Fruit fly (Drosophila melanogaster) whole organism, embryonic: ENCODE results near the gene BCAS2.

Experiments
- Abd-B ChIP-seq: fragments of 200-800 bp; sonication (Bioruptor generic); optimal IDR thresholded peaks from 2 replicates; lab custom pipeline; 2018; ENCODE audit warnings: missing biosample characterization, mild to moderate bottlenecking, missing genetic modification characterization, moderate library complexity
- Aef1 ChIP-seq: fragments of 200-800 bp; sonication (Bioruptor generic); IDR thresholded peaks from 3 replicates; pipeline ENCODE4 v1.3.6; 2022; ENCODE audit warnings: missing biosample characterization, missing genetic modification characterization
- Antp ChIP-seq: fragments of 200-800 bp; sonication (Bioruptor generic); optimal IDR thresholded peaks from 3 replicates; lab custom pipeline; 2016; ENCODE audit warnings: missing biosample characterization, missing genetic modification characterization
- B-H2 ChIP-seq: fragments of 200-800 bp; sonication (Bioruptor generic); optimal IDR thresholded peaks from 2 replicates; lab custom pipeline; 2018; ENCODE audit warnings: missing biosample characterization, mild to moderate bottlenecking, missing genetic modification characterization
- CG10209 ChIP-seq: fragments of 200-800 bp; sonication (Bioruptor generic); optimal IDR thresholded peaks from 3 replicates; lab custom pipeline; 2017; ENCODE audit warnings: missing biosample characterization, mild to moderate bottlenecking, missing genetic modification characterization, missing genetic modification reagents
- CG10543 ChIP-seq: fragments of 200-800 bp; sonication (Bioruptor generic); optimal IDR thresholded peaks from 3 replicates; lab custom pipeline; 2017; ENCODE audit warnings: missing biosample characterization, mild to moderate bottlenecking, missing genetic modification characterization, moderate library complexity
- CG10565 ChIP-seq: fragments of 200-800 bp; sonication (Bioruptor generic); optimal IDR thresholded peaks from 3 replicates; lab custom pipeline; 2016; ENCODE audit warnings: missing biosample characterization, mild to moderate bottlenecking, missing genetic modification characterization
- CG12071 ChIP-seq: fragments of 200-800 bp; sonication (Bioruptor generic); optimal IDR thresholded peaks from 3 replicates; lab custom pipeline; 2018; ENCODE audit warnings: missing biosample characterization, mild to moderate bottlenecking, missing genetic modification characterization
- CG12155 ChIP-seq: fragments of 200-800 bp; sonication (Bioruptor generic); optimal IDR thresholded peaks from 3 replicates; lab custom pipeline; 2016; ENCODE audit warnings: missing biosample characterization, missing genetic modification characterization
- CG12299 ChIP-seq: fragments of 200-800 bp; sonication (Bioruptor generic); optimal IDR thresholded peaks from 2 replicates; lab custom pipeline; 2018; ENCODE audit warnings: missing biosample characterization, mild to moderate bottlenecking, missing genetic modification characterization
- CG13287 ChIP-seq: fragments of 200-800 bp; sonication (Bioruptor generic); IDR thresholded peaks from 2 replicates; pipeline ENCODE4 v1.3.6; 2022; ENCODE audit warnings: missing biosample characterization, missing genetic modification characterization; ENCODE audit not compliant: partially characterized antibody
- CG17612 ChIP-seq: fragments of 200-800 bp; sonication (Bioruptor generic); IDR thresholded peaks from 2 replicates; pipeline ENCODE4 v1.3.6; 2022; ENCODE audit warnings: missing biosample characterization, missing genetic modification characterization
- CG17802 ChIP-seq: fragments of 200-800 bp; sonication (Bioruptor generic); optimal IDR thresholded peaks from 2 replicates; lab custom pipeline; 2018; ENCODE audit warnings: missing biosample characterization, mild to moderate bottlenecking, missing genetic modification characterization, moderate library complexity
- CG2120 ChIP-seq: fragments of 200-800 bp; sonication (Bioruptor generic); optimal IDR thresholded peaks from 3 replicates; lab custom pipeline; 2016; ENCODE audit warnings: missing biosample characterization, missing genetic modification characterization
- CG2889 ChIP-seq: fragments of 200-800 bp; sonication (Bioruptor generic); IDR thresholded peaks from 3 replicates; pipeline ENCODE4 v1.3.6; 2022; ENCODE audit warnings: missing biosample characterization, missing genetic modification characterization
- CG31388 ChIP-seq: fragments of 200-800 bp; sonication (Bioruptor generic); optimal IDR thresholded peaks from 2 replicates; lab custom pipeline; 2016; ENCODE audit warnings: missing biosample characterization, missing genetic modification characterization
- CG4282 ChIP-seq: fragments of 200-800 bp; sonication (Bioruptor generic); optimal IDR thresholded peaks from 2 replicates; lab custom pipeline; 2016; ENCODE audit warnings: missing biosample characterization, missing genetic modification characterization
- CG6175 ChIP-seq: fragments of 200-800 bp; sonication (Bioruptor generic); IDR thresholded peaks from 3 replicates; pipeline ENCODE4 v1.3.6; 2022; ENCODE audit warnings: missing biosample characterization, missing genetic modification characterization
- CG8281 ChIP-seq: fragments of 200-800 bp; sonication (Bioruptor generic); optimal IDR thresholded peaks from 2 replicates; lab custom pipeline; 2018; ENCODE audit warnings: missing biosample characterization, mild to moderate bottlenecking, missing genetic modification characterization, moderate library complexity
- CG8944 ChIP-seq: fragments of 200-800 bp; sonication (Bioruptor generic); optimal IDR thresholded peaks from 3 replicates; lab custom pipeline; 2016; ENCODE audit warnings: missing biosample characterization, missing genetic modification characterization
- Deaf1 ChIP-seq: fragments of 200-800 bp; optimal IDR thresholded peaks from 3 replicates; lab custom pipeline; 2019; ENCODE audit warnings: missing biosample characterization, mild to moderate bottlenecking, missing genetic modification characterization, moderate library complexity
- HLH54F ChIP-seq: fragments of 200-800 bp; sonication (Bioruptor generic); optimal IDR thresholded peaks from 3 replicates; lab custom pipeline; 2016; ENCODE audit warnings: missing biosample characterization, missing genetic modification characterization
- HLHmδ ChIP-seq: fragments of 200-800 bp; sonication (Bioruptor generic); optimal IDR thresholded peaks from 2 replicates; lab custom pipeline; 2018; ENCODE audit warnings: missing biosample characterization, mild to moderate bottlenecking, missing genetic modification characterization, moderate library complexity
- Hsf ChIP-seq: fragments of 200-800 bp; sonication (Bioruptor generic); optimal IDR thresholded peaks from 3 replicates; lab custom pipeline; 2016; ENCODE audit warnings: missing biosample characterization, missing genetic modification characterization
- Nf-YB ChIP-seq: fragments of 200-800 bp; sonication (Bioruptor generic); optimal IDR thresholded peaks from 3 replicates; lab custom pipeline; 2019; ENCODE audit warnings: missing biosample characterization, mild to moderate bottlenecking, missing genetic modification characterization, moderate library complexity
- Sox102F ChIP-seq: fragments of 200-800 bp; sonication (Bioruptor generic); optimal IDR thresholded peaks from 2 replicates; lab custom pipeline; 2018; ENCODE audit warnings: missing biosample characterization, mild to moderate bottlenecking, missing genetic modification characterization, moderate library complexity
- Sry-β ChIP-seq: fragments of 200-800 bp; sonication (Bioruptor generic); optimal IDR thresholded peaks from 2 replicates; lab custom pipeline; 2018; ENCODE audit warnings: missing biosample characterization, mild to moderate bottlenecking, missing genetic modification characterization, moderate library complexity
- Tbp ChIP-seq: fragments of >200 bp; optimal IDR thresholded peaks from 2 replicates; lab custom pipeline; 2018; ENCODE audit warnings: missing biosample characterization, missing genetic modification characterization
- Trl ChIP-seq, 3 experiments: fragments of >200 bp in 2 of 3; fragments of 200-800 bp in 1 of 3; sonication (Bioruptor generic) in 1 of 3; optimal IDR thresholded peaks; 2 replicates in 1 of 3; 3 replicates in 2 of 3; lab custom pipeline; 2016 to 2017; ENCODE audit warnings: missing biosample characterization in 1 of 3, missing genetic modification characterization in 1 of 3
- cad ChIP-seq: fragments of >200 bp; optimal IDR thresholded peaks from 2 replicates; lab custom pipeline; 2017; ENCODE audit warnings: missing biosample characterization, missing genetic modification characterization
- crp ChIP-seq, 2 experiments: fragments of 200-800 bp; sonication (Bioruptor generic); optimal IDR thresholded peaks; 2 replicates in 1 of 2; 3 replicates in 1 of 2; lab custom pipeline; 2017; ENCODE audit warnings: missing biosample characterization in 2 of 2, missing genetic modification characterization in 2 of 2, mild to moderate bottlenecking in 1 of 2, moderate library complexity in 1 of 2
- dmrt11E ChIP-seq: fragments of 200-800 bp; sonication (Bioruptor generic); optimal IDR thresholded peaks from 3 replicates; lab custom pipeline; 2018; ENCODE audit warnings: missing biosample characterization, mild to moderate bottlenecking, missing genetic modification characterization, moderate library complexity
- hth ChIP-seq: fragments of >200 bp; optimal IDR thresholded peaks from 2 replicates; lab custom pipeline; 2017; ENCODE audit warnings: inconsistent platforms
- jigr1 ChIP-seq: fragments of 200-800 bp; sonication (Bioruptor generic); IDR thresholded peaks from 3 replicates; pipeline ENCODE4 v1.3.6; 2022; ENCODE audit warnings: missing biosample characterization, missing genetic modification characterization
- lmd ChIP-seq: fragments of 200-800 bp; sonication (Bioruptor generic); IDR thresholded peaks from 2 replicates; pipeline ENCODE4 v1.3.6; 2022; ENCODE audit warnings: missing biosample characterization, missing genetic modification characterization
- lov ChIP-seq, 2 experiments: fragments of 200-800 bp in 1 of 2; fragments of >200 bp in 1 of 2; sonication (Bioruptor generic) in 1 of 2; IDR thresholded peaks in 1 of 2; optimal IDR thresholded peaks in 1 of 2; 2 replicates in 1 of 2; 3 replicates in 1 of 2; pipeline versions ENCODE4 v1.3.6 to Lab custom; 2017 to 2022; ENCODE audit warnings: missing biosample characterization in 1 of 2, missing genetic modification characterization in 1 of 2
- maf-S ChIP-seq: fragments of 200-800 bp; sonication (Bioruptor generic); optimal IDR thresholded peaks from 2 replicates; lab custom pipeline; 2016; ENCODE audit warnings: missing biosample characterization, missing genetic modification characterization
- pfk ChIP-seq: fragments of 200-800 bp; sonication (Bioruptor generic); optimal IDR thresholded peaks from 2 replicates; lab custom pipeline; 2018; ENCODE audit warnings: missing biosample characterization, mild to moderate bottlenecking, missing genetic modification characterization, moderate library complexity
- pnt ChIP-seq: fragments of 200-800 bp; sonication (Bioruptor generic); optimal IDR thresholded peaks from 3 replicates; lab custom pipeline; 2016; ENCODE audit warnings: missing biosample characterization, missing genetic modification characterization
- schlank ChIP-seq: fragments of 200-800 bp; sonication (Bioruptor generic); optimal IDR thresholded peaks from 2 replicates; lab custom pipeline; 2018; ENCODE audit warnings: missing biosample characterization, mild to moderate bottlenecking, missing genetic modification characterization
- scrt ChIP-seq: fragments of 200-800 bp; sonication (Bioruptor generic); optimal IDR thresholded peaks from 2 replicates; lab custom pipeline; 2018; ENCODE audit warnings: missing biosample characterization, mild to moderate bottlenecking, missing genetic modification characterization, moderate library complexity
- sens-2 ChIP-seq: fragments of 200-800 bp; sonication (Bioruptor generic); IDR thresholded peaks from 2 replicates; pipeline ENCODE4 v1.3.6; 2022; ENCODE audit warnings: missing biosample characterization, missing genetic modification characterization
- ssp ChIP-seq: fragments of 200-800 bp; sonication (Bioruptor generic); IDR thresholded peaks from 2 replicates; pipeline ENCODE4 v1.3.6; 2022; ENCODE audit warnings: missing biosample characterization, missing genetic modification characterization
- tgo ChIP-seq: fragments of 200-800 bp; sonication (Bioruptor generic); IDR thresholded peaks from 3 replicates; pipeline ENCODE4 v1.3.6; 2022; ENCODE audit warnings: missing biosample characterization, missing genetic modification characterization
- tna ChIP-seq: fragments of 200-800 bp; sonication (Bioruptor generic); IDR thresholded peaks from 2 replicates; pipeline ENCODE4 v1.3.6; 2022; ENCODE audit warnings: missing biosample characterization, missing genetic modification characterization; ENCODE audit not compliant: partially characterized antibody
- trh ChIP-seq: fragments of 200-800 bp; sonication (Bioruptor generic); optimal IDR thresholded peaks from 2 replicates; lab custom pipeline; 2016; ENCODE audit warnings: missing biosample characterization, missing genetic modification characterization
- twi ChIP-seq: fragments of 200-800 bp; optimal IDR thresholded peaks from 2 replicates; lab custom pipeline; 2019; ENCODE audit warnings: missing biosample characterization, mild to moderate bottlenecking, missing genetic modification characterization, moderate library complexity
- usp ChIP-seq: fragments of >200 bp; optimal IDR thresholded peaks from 2 replicates; lab custom pipeline; 2017; ENCODE audit warnings: missing biosample characterization, missing genetic modification characterization
- vnd ChIP-seq: fragments of 200-800 bp; sonication (Bioruptor generic); IDR thresholded peaks from 3 replicates; pipeline ENCODE4 v1.3.6; 2022; ENCODE audit warnings: missing biosample characterization, missing genetic modification characterization; ENCODE audit not compliant: partially characterized antibody

The BCAS2 gene

dm6 chr3R:27916355-27917019, 5.7 kb downstream of the BCAS2 start, which contains the start of the genes CG5003 and mRpS22 (continued):
- TF ChIP-seq pfk (GFP tag; lab: Kevin White, UChicago): no peak
- TF ChIP-seq scrt (GFP tag; lab: Kevin White, UChicago): no peak
- no peak for TF ChIP-seq trh (GFP tag; lab: Kevin White, UChicago)
- TF ChIP-seq CG2120 (GFP tag; lab: Kevin White, UChicago): peak; percentile 59
- TF ChIP-seq hth (lab: Kevin White, UChicago): no peak
- TF ChIP-seq jigr1 (GFP tag; lab: Robert Waterston, UW): no peak
- TF ChIP-seq CG8281 (tag; lab: Kevin White, UChicago): peak; percentile 8
- TF ChIP-seq Hsf: peak; percentile 54
- no peak for TF ChIP-seq CG4282 (GFP tag; lab: Kevin White, UChicago)
- no peak for TF ChIP-seq usp
- 0 out of 3 replicates have a peak, but pooled peaks have one; percentile 28 for TF ChIP-seq vnd (GFP tag; lab: Robert Waterston, UW)
- TF ChIP-seq Nf-YB (GFP tag; lab: Kevin White, UChicago): peak; percentile 42
- no peak for TF ChIP-seq lov (optimal IDR thresholded peaks at IDR 0.05; lab: Kevin White, UChicago)
- TF ChIP-seq lov (GFP tag; IDR thresholded peaks at IDR 0.05; lab: Robert Waterston, UW): no peak
- no peak for TF ChIP-seq schlank
- no peak for TF ChIP-seq Trl (optimal IDR thresholded peaks at IDR 0.05; lab: Kevin White, UChicago)
- TF ChIP-seq Trl (GFP tag; optimal IDR thresholded peaks at IDR 0.05; lab: Kevin White, UChicago): no peak
- no peak for TF ChIP-seq CG31388
- TF ChIP-seq Sry-β (GFP tag; lab: Kevin White, UChicago): peak; percentile 81
- TF ChIP-seq sens-2 (GFP tag; lab: Robert Waterston, UW): no peak
- peak; percentile 49; the same call in 1 of the 3 replicates for TF ChIP-seq tgo (GFP tag; lab: Robert Waterston, UW)
- TF ChIP-seq Deaf1 (tag; lab: Kevin White, UChicago): peak; percentile 22
- TF ChIP-seq B-H2: peak; percentile 51
- TF ChIP-seq CG10543 (GFP tag; lab: Kevin White, UChicago): peak; percentile 80
- TF ChIP-seq crp (GFP tag; optimal IDR thresholded peaks at IDR 0.05; lab: Kevin White, UChicago): peak in 1 of 2 experiments; percentile 19
- peak; percentile 47 for TF ChIP-seq dmrt11E (tag; lab: Kevin White, UChicago)
- TF ChIP-seq Antp: no peak
- no peak for TF ChIP-seq CG10565 (GFP tag; lab: Kevin White, UChicago)
- TF ChIP-seq CG17612: no peak
- TF ChIP-seq Abd-B (GFP tag; lab: Kevin White, UChicago): peak; percentile 78
- TF ChIP-seq CG13287 (GFP tag; lab: Robert Waterston, UW): peak; percentile 27; the same call in 1 of the 2 replicates
- no peak for TF ChIP-seq Tbp (GFP tag; lab: Kevin White, UChicago)
- TF ChIP-seq CG2889 (GFP tag; lab: Robert Waterston, UW): no peak
- TF ChIP-seq CG12071 (GFP tag; lab: Kevin White, UChicago): no peak
- TF ChIP-seq Sox102F (GFP tag; lab: Kevin White, UChicago): peak; percentile 59
- TF ChIP-seq Aef1 (GFP tag; lab: Robert Waterston, UW): peak; percentile 33; the same call in 1 of the 3 replicates
- TF ChIP-seq CG12299 (tag; lab: Kevin White, UChicago): no peak
- peak; percentile 39 for TF ChIP-seq twi (tag; lab: Kevin White, UChicago)
- TF ChIP-seq cad: no peak
- TF ChIP-seq HLH54F (GFP tag; lab: Kevin White, UChicago): peak; percentile 7
- peak; percentile 24; the same call in 1 of the 2 replicates for TF ChIP-seq lmd
- TF ChIP-seq HLHmδ (GFP tag; lab: Kevin White, UChicago): no peak
- peak; percentile 34; the same call in 1 of the 2 replicates for TF ChIP-seq tna (GFP tag; lab: Robert Waterston, UW)
- peak; percentile 61 for TF ChIP-seq CG12155 (GFP tag; lab: Kevin White, UChicago)
- TF ChIP-seq maf-S: no peak
- TF ChIP-seq CG17802 (tag; lab: Kevin White, UChicago): no peak
- TF ChIP-seq pnt (GFP tag; lab: Kevin White, UChicago): no peak
- peak; percentile 50 for TF ChIP-seq CG10209
- no peak for TF ChIP-seq CG8944 (GFP tag; lab: Kevin White, UChicago)
- TF ChIP-seq ssp (GFP tag; lab: Robert Waterston, UW): peak; percentile 36; the same call in 1 of the 2 replicates
- TF ChIP-seq CG6175 (GFP tag; lab: Robert Waterston, UW): no peak
